Fruit fly (Drosophila melanogaster): ENCODE measurements around the gene Ddx56.

The Ddx56 gene

DNA sequence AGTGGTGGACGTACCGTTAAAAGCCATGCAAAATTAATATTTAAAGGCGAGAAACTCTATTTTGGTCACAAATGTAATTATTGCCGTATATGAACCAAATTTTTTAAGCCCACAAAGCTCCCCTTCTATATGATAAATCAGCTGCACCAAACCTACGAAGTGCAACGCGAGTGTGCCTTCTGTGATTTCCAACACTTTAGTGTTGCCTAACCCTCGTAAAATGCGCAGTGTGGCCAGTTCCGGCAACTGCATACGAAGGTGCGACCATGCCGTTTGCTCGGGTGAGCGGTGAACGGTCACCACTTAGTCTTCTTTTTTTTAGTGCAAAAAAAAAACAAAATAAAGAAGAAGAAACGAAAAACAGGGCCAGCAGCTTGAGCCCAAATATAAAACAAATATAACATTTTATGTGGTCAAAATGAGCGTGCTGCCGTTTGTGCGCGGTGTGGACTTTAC is 48.2 kb downstream of the Ddx56 start, which contains the start of the genes tty and fliI (continued):
- no peak for TF ChIP-seq pros (GFP tag; optimal IDR thresholded peaks at IDR 0.05)
- TF ChIP-seq Optix (GFP tag; IDR thresholded peaks at IDR 0.05) = peak; percentile 92
- TF ChIP-seq CG6813 (GFP tag; optimal IDR thresholded peaks at IDR 0.05) = peak; percentile 41
- TF ChIP-seq disco-r (GFP tag; optimal IDR thresholded peaks at IDR 0.05) = peak; percentile 74
- peak; percentile 91 for TF ChIP-seq row (GFP tag; IDR thresholded peaks at IDR 0.05)
- peak; percentile 85 for TF ChIP-seq Ada2b (GFP tag; IDR thresholded peaks at IDR 0.05)
- peak; percentile 61 for TF ChIP-seq Fer1 (GFP tag; optimal IDR thresholded peaks at IDR 0.05)
- peak; percentile 75 for TF ChIP-seq CG7357 (GFP tag; IDR thresholded peaks at IDR 0.05)
- TF ChIP-seq emc (GFP tag; optimal IDR thresholded peaks at IDR 0.05) = peak; percentile 71
- TF ChIP-seq scrt (GFP tag; optimal IDR thresholded peaks at IDR 0.05) = peak; percentile 40
- TF ChIP-seq CG34224 (GFP tag; IDR thresholded peaks at IDR 0.05; ENCODE audit: partially characterized antibody) = no peak
- no peak for TF ChIP-seq tio (GFP tag; optimal IDR thresholded peaks at IDR 0.05)
- peak; percentile 39 for TF ChIP-seq CG13894 (tag; optimal IDR thresholded peaks at IDR 0.05)
- peak; percentile 76 for TF ChIP-seq fu2 (GFP tag; optimal IDR thresholded peaks at IDR 0.05)
- no peak for TF ChIP-seq Dip2 (GFP tag; IDR thresholded peaks at IDR 0.05)
- TF ChIP-seq ci (GFP tag; IDR thresholded peaks at IDR 0.05) = peak; percentile 95
- TF ChIP-seq CG33557 (GFP tag; optimal IDR thresholded peaks at IDR 0.05) = no peak
- peak; percentile 54 for TF ChIP-seq schlank (tag; optimal IDR thresholded peaks at IDR 0.05)
- no peak for TF ChIP-seq HLHmδ (GFP tag; optimal IDR thresholded peaks at IDR 0.05)
- peak; percentile 60 for TF ChIP-seq CG12219 (GFP tag; optimal IDR thresholded peaks at IDR 0.05)
- peak; percentile 75 for TF ChIP-seq her (GFP tag; optimal IDR thresholded peaks at IDR 0.05)
- TF ChIP-seq nerfin-1 (tag; optimal IDR thresholded peaks at IDR 0.05) = peak; percentile 24
- peak; percentile 77; the same call in 1 of the 2 replicates for TF ChIP-seq Nf-YA (GFP tag; IDR thresholded peaks at IDR 0.05)
- TF ChIP-seq CG1603 (tag; optimal IDR thresholded peaks at IDR 0.05) = peak; percentile 88
- TF ChIP-seq Max (GFP tag; optimal IDR thresholded peaks at IDR 0.05) = peak; percentile 69
- TF ChIP-seq cwo (GFP tag; optimal IDR thresholded peaks at IDR 0.05) = peak; percentile 60
- TF ChIP-seq az2 (GFP tag; optimal IDR thresholded peaks at IDR 0.05) = peak; percentile 80
- TF ChIP-seq CG7839 (tag; optimal IDR thresholded peaks at IDR 0.05) = peak; percentile 79
- TF ChIP-seq btn (GFP tag; optimal IDR thresholded peaks at IDR 0.05) = peak; percentile 67
- TF ChIP-seq cad (GFP tag; optimal IDR thresholded peaks at IDR 0.05) = no peak
- TF ChIP-seq sna (GFP tag; IDR thresholded peaks at IDR 0.05; ENCODE audit: partially characterized antibody) = no peak
- peak; percentile 79 for TF ChIP-seq Camta (GFP tag; optimal IDR thresholded peaks at IDR 0.05)
- TF ChIP-seq gce (GFP tag; IDR thresholded peaks at IDR 0.05) = peak; percentile 80
- TF ChIP-seq abd-A (tag; optimal IDR thresholded peaks at IDR 0.05) = no peak
- TF ChIP-seq CG5245 (GFP tag; optimal IDR thresholded peaks at IDR 0.05) = peak; percentile 62
- TF ChIP-seq Jarid2 (GFP tag; optimal IDR thresholded peaks at IDR 0.05) = no peak
- no peak for TF ChIP-seq CG31365 (tag; optimal IDR thresholded peaks at IDR 0.05)
- peak; percentile 74 for TF ChIP-seq NC2β (GFP tag; optimal IDR thresholded peaks at IDR 0.05)
- no peak for TF ChIP-seq yki (optimal IDR thresholded peaks at IDR 0.05)
- TF ChIP-seq CG12155 (GFP tag; optimal IDR thresholded peaks at IDR 0.05) = peak; percentile 78
- peak; percentile 77 for TF ChIP-seq Side (GFP tag; optimal IDR thresholded peaks at IDR 0.05)
- no peak for TF ChIP-seq Lpt (GFP tag; optimal IDR thresholded peaks at IDR 0.05)
- 0 out of 3 replicates have a peak, but pooled peaks have one; percentile 45 for TF ChIP-seq C15 (GFP tag; IDR thresholded peaks at IDR 0.05)
- peak; percentile 81 for TF ChIP-seq HmgZ (tag; optimal IDR thresholded peaks at IDR 0.05)
- TF ChIP-seq dimm (GFP tag; IDR thresholded peaks at IDR 0.05) = peak; percentile 54
- TF ChIP-seq CG18476 (GFP tag; optimal IDR thresholded peaks at IDR 0.05) = peak; percentile 68
- peak; percentile 70 for TF ChIP-seq gsb-n (tag; optimal IDR thresholded peaks at IDR 0.05)
- TF ChIP-seq unpg (GFP tag; optimal IDR thresholded peaks at IDR 0.05) = peak; percentile 79
- peak; percentile 69 for TF ChIP-seq Oli (tag; optimal IDR thresholded peaks at IDR 0.05)
- peak; percentile 56 for TF ChIP-seq Bteb2 (GFP tag; optimal IDR thresholded peaks at IDR 0.05)
- TF ChIP-seq Neu2 (GFP tag; optimal IDR thresholded peaks at IDR 0.05; ENCODE audit: borderline replicate concordance) = no peak
